Worm (Caenorhabditis elegans) whole organism, L3 larva: ENCODE results near the gene srd-39.

Experiments used
- R02D3.7 ChIP-seq: fragments of 150-350 bp; optimal IDR thresholded peaks from 2 replicates; lab custom pipeline; 2014; ENCODE audit warnings: missing biosample characterization, missing genetic modification characterization
- ZK546.5 ChIP-seq: sonication (generic microtip); optimal IDR thresholded peaks from 2 replicates; lab custom pipeline; 2017; ENCODE audit warnings: missing biosample characterization, missing genetic modification characterization
- aly-2 ChIP-seq: fragments of 150-350 bp; optimal IDR thresholded peaks from 2 replicates; lab custom pipeline; 2014; ENCODE audit warnings: missing biosample characterization, missing genetic modification characterization
- ama-1 ChIP-seq: fragments of 150-350 bp; optimal IDR thresholded peaks from 2 replicates; lab custom pipeline; 2018
- ceh-16 ChIP-seq: sonication (generic microtip); optimal IDR thresholded peaks from 2 replicates; lab custom pipeline; 2017; ENCODE audit warnings: missing biosample characterization, missing genetic modification characterization
- ceh-28 ChIP-seq: fragments of 150-350 bp; optimal IDR thresholded peaks from 2 replicates; lab custom pipeline; 2014; ENCODE audit warnings: missing biosample characterization, missing genetic modification reagents, missing genetic modification characterization
- ceh-82 ChIP-seq: fragments of 150-350 bp; optimal IDR thresholded peaks from 2 replicates; lab custom pipeline; 2014; ENCODE audit warnings: missing biosample characterization, missing genetic modification characterization
- ceh-9 ChIP-seq: sonication (generic microtip); optimal IDR thresholded peaks from 2 replicates; lab custom pipeline; 2018; ENCODE audit warnings: missing biosample characterization, missing genetic modification characterization
- daf-12 ChIP-seq: fragments of 150-350 bp; optimal IDR thresholded peaks from 2 replicates; lab custom pipeline; 2014; ENCODE audit warnings: missing biosample characterization, missing genetic modification reagents, missing genetic modification characterization
- egl-27 ChIP-seq: sonication (generic microtip); optimal IDR thresholded peaks from 4 replicates; lab custom pipeline; 2017; ENCODE audit warnings: missing biosample characterization, missing genetic modification reagents, missing genetic modification characterization
- egl-5 ChIP-seq: fragments of 150-350 bp; optimal IDR thresholded peaks from 2 replicates; lab custom pipeline; 2017; ENCODE audit warnings: missing biosample characterization, missing genetic modification reagents, missing genetic modification characterization, inconsistent platforms
- elt-1 ChIP-seq: fragments of 150-350 bp; optimal IDR thresholded peaks from 2 replicates; lab custom pipeline; 2014; ENCODE audit warnings: missing biosample characterization, missing genetic modification characterization
- elt-2 ChIP-seq: sonication (generic microtip); optimal IDR thresholded peaks from 2 replicates; lab custom pipeline; 2016; ENCODE audit warnings: missing genetic modification reagents, mild to moderate bottlenecking, missing genetic modification characterization, missing compliant biosample characterization
- elt-3 ChIP-seq, 3 experiments: fragments of 150-350 bp in 1 of 3; sonication (generic microtip) in 2 of 3; optimal IDR thresholded peaks; 2 replicates in 2 of 3; 4 replicates in 1 of 3; lab custom pipeline; 2014 to 2017; ENCODE audit warnings: missing biosample characterization in 3 of 3, missing genetic modification characterization in 3 of 3
- eor-1 ChIP-seq, 2 experiments: fragments of 150-350 bp; optimal IDR thresholded peaks; 2 replicates each; lab custom pipeline; 2014 to 2018; ENCODE audit warnings: missing biosample characterization in 2 of 2, missing genetic modification characterization in 2 of 2
- fkh-10 ChIP-seq: sonication (generic microtip); optimal IDR thresholded peaks from 2 replicates; lab custom pipeline; 2017; ENCODE audit warnings: missing biosample characterization, missing genetic modification reagents, missing genetic modification characterization
- fkh-2 ChIP-seq: fragments of 150-350 bp; optimal IDR thresholded peaks from 2 replicates; lab custom pipeline; 2014; ENCODE audit warnings: missing biosample characterization, missing genetic modification reagents, missing genetic modification characterization
- fos-1 ChIP-seq: fragments of 150-350 bp; optimal IDR thresholded peaks from 2 replicates; lab custom pipeline; 2014; ENCODE audit warnings: missing biosample characterization, missing genetic modification characterization
- hmg-11 ChIP-seq: sonication (generic microtip); optimal IDR thresholded peaks from 2 replicates; lab custom pipeline; 2016; ENCODE audit warnings: missing genetic modification characterization, missing compliant biosample characterization
- jun-1 ChIP-seq: fragments of 150-350 bp; optimal IDR thresholded peaks from 2 replicates; lab custom pipeline; 2014; ENCODE audit warnings: missing biosample characterization, missing genetic modification reagents, missing genetic modification characterization
- lin-15B ChIP-seq: fragments of 150-350 bp; optimal IDR thresholded peaks from 2 replicates; lab custom pipeline; 2014; ENCODE audit warnings: missing biosample characterization, missing genetic modification characterization
- lin-39 ChIP-seq: fragments of 150-350 bp; optimal IDR thresholded peaks from 2 replicates; lab custom pipeline; 2018; ENCODE audit warnings: missing biosample characterization, missing genetic modification reagents, missing genetic modification characterization
- lsy-12 ChIP-seq: sonication (generic microtip); optimal IDR thresholded peaks from 2 replicates; lab custom pipeline; 2016; ENCODE audit warnings: mild to moderate bottlenecking, missing genetic modification characterization, missing compliant biosample characterization
- mdl-1 ChIP-seq: fragments of 150-350 bp; optimal IDR thresholded peaks from 2 replicates; lab custom pipeline; 2014; ENCODE audit warnings: missing biosample characterization, missing genetic modification characterization
- mml-1 ChIP-seq: fragments of 150-350 bp; sonication (generic microtip); optimal IDR thresholded peaks from 3 replicates; lab custom pipeline; 2014; ENCODE audit warnings: missing biosample characterization, missing genetic modification characterization
- nfya-1 ChIP-seq: sonication (generic microtip); optimal IDR thresholded peaks from 2 replicates; lab custom pipeline; 2017; ENCODE audit warnings: missing genetic modification characterization, mild to moderate bottlenecking, missing compliant biosample characterization, antibody characterized with exemption, moderate library complexity; ENCODE audit not compliant: insufficient read depth
- nhr-11 ChIP-seq: fragments of 150-350 bp; optimal IDR thresholded peaks from 2 replicates; lab custom pipeline; 2014; ENCODE audit warnings: missing biosample characterization, missing genetic modification characterization
- nhr-12 ChIP-seq: fragments of 150-350 bp; optimal IDR thresholded peaks from 2 replicates; lab custom pipeline; 2014; ENCODE audit warnings: missing biosample characterization, missing genetic modification characterization
- nhr-23 ChIP-seq: fragments of 150-350 bp; optimal IDR thresholded peaks from 2 replicates; lab custom pipeline; 2014; ENCODE audit warnings: missing biosample characterization, missing genetic modification reagents, missing genetic modification characterization
- nhr-237 ChIP-seq: fragments of 150-350 bp; optimal IDR thresholded peaks from 2 replicates; lab custom pipeline; 2014; ENCODE audit warnings: missing biosample characterization, missing genetic modification characterization
- nhr-25 ChIP-seq: sonication (generic microtip); optimal IDR thresholded peaks from 2 replicates; lab custom pipeline; 2017; ENCODE audit warnings: missing biosample characterization, missing genetic modification characterization
- nhr-28 ChIP-seq: fragments of 150-350 bp; optimal IDR thresholded peaks from 2 replicates; lab custom pipeline; 2014; ENCODE audit warnings: missing biosample characterization, missing genetic modification characterization
- nhr-43 ChIP-seq: sonication (generic microtip); optimal IDR thresholded peaks from 2 replicates; lab custom pipeline; 2016; ENCODE audit warnings: mild to moderate bottlenecking, missing genetic modification characterization, missing compliant biosample characterization; ENCODE audit not compliant: poor library complexity, severe bottlenecking
- nhr-67 ChIP-seq: fragments of 150-350 bp; optimal IDR thresholded peaks from 2 replicates; lab custom pipeline; 2014; ENCODE audit warnings: missing biosample characterization, missing genetic modification characterization
- nhr-76 ChIP-seq: fragments of 150-350 bp; sonication (generic microtip); optimal IDR thresholded peaks from 5 replicates; lab custom pipeline; 2014; ENCODE audit warnings: missing biosample characterization, missing genetic modification characterization
- nhr-77 ChIP-seq: fragments of 150-350 bp; optimal IDR thresholded peaks from 2 replicates; lab custom pipeline; 2014; ENCODE audit warnings: missing biosample characterization, missing genetic modification characterization
- pha-4 ChIP-seq: fragments of 150-350 bp; optimal IDR thresholded peaks from 2 replicates; lab custom pipeline; 2014; ENCODE audit warnings: missing biosample characterization, missing genetic modification reagents, missing genetic modification characterization
- pqm-1 ChIP-seq: fragments of 150-350 bp; optimal IDR thresholded peaks from 2 replicates; lab custom pipeline; 2017; ENCODE audit warnings: missing biosample characterization, missing genetic modification characterization, inconsistent platforms
- sea-2 ChIP-seq: fragments of 150-350 bp; sonication (generic microtip); optimal IDR thresholded peaks from 4 replicates; lab custom pipeline; 2014; ENCODE audit warnings: missing biosample characterization, missing genetic modification reagents, missing genetic modification characterization
- skn-1 ChIP-seq: fragments of 150-350 bp; optimal IDR thresholded peaks from 2 replicates; lab custom pipeline; 2014; ENCODE audit warnings: missing biosample characterization, missing genetic modification characterization
- snpc-4 ChIP-seq: fragments of 150-350 bp; optimal IDR thresholded peaks from 2 replicates; lab custom pipeline; 2014; ENCODE audit warnings: missing biosample characterization, missing genetic modification characterization
- tbx-2 ChIP-seq: sonication (generic microtip); optimal IDR thresholded peaks from 2 replicates; lab custom pipeline; 2016; ENCODE audit warnings: mild to moderate bottlenecking, missing genetic modification characterization, missing compliant biosample characterization
- unc-39 ChIP-seq: sonication (generic microtip); optimal IDR thresholded peaks from 4 replicates; lab custom pipeline; 2017; ENCODE audit warnings: missing biosample characterization, missing genetic modification characterization
- unc-62 ChIP-seq: fragments of 150-350 bp; sonication (generic microtip); optimal IDR thresholded peaks from 4 replicates; lab custom pipeline; 2014; ENCODE audit warnings: missing biosample characterization, missing genetic modification reagents, missing genetic modification characterization
- zag-1 ChIP-seq: fragments of 150-350 bp; optimal IDR thresholded peaks from 2 replicates; lab custom pipeline; 2014; ENCODE audit warnings: missing biosample characterization, missing genetic modification characterization
- ztf-11 ChIP-seq: fragments of 150-350 bp; optimal IDR thresholded peaks from 2 replicates; lab custom pipeline; 2014; ENCODE audit warnings: missing biosample characterization, missing genetic modification characterization
- ztf-4 ChIP-seq: fragments of 150-350 bp; optimal IDR thresholded peaks from 2 replicates; lab custom pipeline; 2014; ENCODE audit warnings: missing biosample characterization, missing genetic modification characterization

srd-39 gene

ce11 chrX:13300503-13300902 lies at the start of gene srd-39:
TSS of gene srd-39 (minus strand) at chrX:13300603.
- no peak for TF ChIP-seq nhr-12 (tag; lab: Kevin White, UChicago)
- TF ChIP-seq unc-39 (tag; lab: Kevin White, UChicago): no peak
- no peak for TF ChIP-seq fkh-2
- TF ChIP-seq pha-4 (tag; lab: Kevin White, UChicago): no peak
- TF ChIP-seq skn-1 (tag; lab: Kevin White, UChicago): no peak
- no peak for TF ChIP-seq ceh-82
- TF ChIP-seq nhr-77 (tag; lab: Kevin White, UChicago): no peak
- no peak for TF ChIP-seq ztf-4 (tag; lab: Kevin White, UChicago)
- TF ChIP-seq nhr-25 (tag; lab: Kevin White, UChicago): no peak
- no peak for TF ChIP-seq R02D3.7
- no peak for TF ChIP-seq ceh-28 (tag; lab: Kevin White, UChicago)
- TF ChIP-seq lin-39 (tag; lab: Kevin White, UChicago): no peak
- no peak for TF ChIP-seq mml-1
- TF ChIP-seq fos-1 (tag; lab: Kevin White, UChicago): no peak

- TF ChIP-seq pqm-1 (tag; lab: Kevin White, UChicago) (peak; percentile 79), fos-1 (tag; lab: Kevin White, UChicago) (no peak), ZK546.5 (tag; lab: Kevin White, UChicago) (no peak), ceh-16 (tag; lab: Kevin White, UChicago) (no peak), nhr-28 (tag; lab: Kevin White, UChicago) (peak; percentile 54), nhr-67 (tag; lab: Kevin White, UChicago) (peak; percentile 46), elt-2 (tag; lab: Kevin White, UChicago) (peak; percentile 32), unc-62 (no peak), nhr-237 (tag; lab: Kevin White, UChicago) (no peak), egl-5 (no peak), lin-15B (tag; lab: Kevin White, UChicago) (no peak), ceh-82 (peak; percentile 27), nfya-1 (peak; percentile 10), unc-39 (tag; lab: Kevin White, UChicago) (no peak), jun-1 (tag; lab: Kevin White, UChicago) (no peak), eor-1 (tag; optimal IDR thresholded peaks at IDR 0.05; lab: Kevin White, UChicago) (peak in 1 of 2 experiments; percentile 36), mml-1 (no peak), ama-1 (lab: Kevin White, UChicago) (peak; percentile 98), lin-39 (tag; lab: Kevin White, UChicago) (no peak), fkh-2 (no peak), zag-1 (tag; lab: Kevin White, UChicago) (no peak), ztf-11 (tag; lab: Kevin White, UChicago) (no peak), nhr-23 (tag; lab: Kevin White, UChicago) (peak; percentile 31), pha-4 (tag; lab: Kevin White, UChicago) (peak; percentile 34), R02D3.7 (peak; percentile 24), ceh-28 (tag; lab: Kevin White, UChicago) (no peak), fkh-10 (GFP tag; lab: Kevin White, UChicago) (no peak), snpc-4 (tag; lab: Kevin White, UChicago) (no peak), hmg-11 (tag; lab: Kevin White, UChicago) (no peak), nhr-77 (tag; lab: Kevin White, UChicago) (no peak), egl-27 (tag; lab: Kevin White, UChicago) (no peak), elt-1 (tag; lab: Kevin White, UChicago) (no peak), ceh-9 (tag; lab: Kevin White, UChicago) (no peak), nhr-25 (tag; lab: Kevin White, UChicago) (no peak), sea-2 (GFP tag; lab: Kevin White, UChicago) (no peak), elt-3 (tag; optimal IDR thresholded peaks at IDR 0.05; lab: Kevin White, UChicago) (peak in 1 of 3 experiments; percentile 67), lsy-12 (tag; lab: Kevin White, UChicago) (peak; percentile 63), tbx-2 (tag; lab: Kevin White, UChicago) (peak; percentile 83), nhr-12 (tag; lab: Kevin White, UChicago) (no peak), nhr-11 (tag; lab: Kevin White, UChicago) (no peak), daf-12 (no peak), ztf-4 (tag; lab: Kevin White, UChicago) (peak; percentile 82), aly-2 (no peak), skn-1 (tag; lab: Kevin White, UChicago) (no peak), nhr-76 (tag; lab: Kevin White, UChicago) (no peak), mdl-1 (tag; lab: Kevin White, UChicago) (no peak), nhr-43 (peak; percentile 92)
Observed at ce11 chrX:13349230-13350122, 49.1 kb upstream of the srd-39 start.
